Fruit fly (Drosophila melanogaster) ovary, adult (tissue): ENCODE results near the gene Nnk.

ENCODE experiments used
- CG17801 ChIP-seq: fragments of 200-800 bp; optimal IDR thresholded peaks from 2 replicates; lab custom pipeline; 2019; ENCODE audit warnings: missing biosample characterization, mild to moderate bottlenecking, missing genetic modification characterization, moderate library complexity; ENCODE audit not compliant: partially characterized antibody

The Nnk gene

dm6 chr3R:17801264-17801663 lies 3.8 kb downstream of the Nnk start, which contains the start of gene CG17803:
CG17803 (minus strand) TSS chr3R:17801512.
- TF ChIP-seq CG17801 (GFP tag; lab: Kevin White, UChicago), result no peak

dm6 chr3R:17798211-17798737 lies 6.8 kb downstream of the Nnk start, which contains the start of gene CG7379:
CG7379 (minus strand) TSS chr3R:17798304.
- peak; percentile 64 for TF ChIP-seq CG17801 (GFP tag; lab: Kevin White, UChicago)

dm6 chr3R:17795561-17796170 lies 9.4 kb downstream of the Nnk start:
- TF ChIP-seq CG17801 (GFP tag; lab: Kevin White, UChicago), result no peak

- no peak for TF ChIP-seq CG17801 (GFP tag; lab: Kevin White, UChicago)
Observed at dm6 chr3R:17795075-17795420, 10.0 kb downstream of the Nnk start, which contains the start of gene pasi1. pasi1 (plus strand) TSS chr3R:17795075.

- peak; percentile 68 for TF ChIP-seq CG17801 (GFP tag; lab: Kevin White, UChicago)
Observed at dm6 chr3R:17794335-17795074, 10.5 kb downstream of the Nnk start, which contains the start of gene CG43102. CG43102 (minus strand) TSS chr3R:17794490.

- peak; percentile 58 for TF ChIP-seq CG17801 (GFP tag; lab: Kevin White, UChicago)
Observed at dm6 chr3R:17793287-17793686, 11.8 kb downstream of the Nnk start.

- no peak for TF ChIP-seq CG17801 (GFP tag; lab: Kevin White, UChicago)
Observed at dm6 chr3R:17789937-17790336, 15.1 kb downstream of the Nnk start.

dm6 chr3R:17787780-17788179 lies 17.3 kb downstream of the Nnk start:
- TF ChIP-seq CG17801 (GFP tag; lab: Kevin White, UChicago), result no peak

- no peak for TF ChIP-seq CG17801 (GFP tag; lab: Kevin White, UChicago)
Observed at dm6 chr3R:17784189-17784588, 20.9 kb downstream of the Nnk start.

dm6 chr3R:17783144-17783543 lies 21.9 kb downstream of the Nnk start:
- no peak for TF ChIP-seq CG17801 (GFP tag; lab: Kevin White, UChicago)

dm6 chr3R:17781371-17781770 lies 23.7 kb downstream of the Nnk start:
- TF ChIP-seq CG17801 (GFP tag; lab: Kevin White, UChicago), result peak; percentile 41

- TF ChIP-seq CG17801 (GFP tag; lab: Kevin White, UChicago), result no peak
Observed at dm6 chr3R:17776952-17777407, 28.1 kb downstream of the Nnk start.

- TF ChIP-seq CG17801 (GFP tag; lab: Kevin White, UChicago), result no peak
Observed at dm6 chr3R:17776104-17776589, 28.9 kb downstream of the Nnk start.

- TF ChIP-seq CG17801 (GFP tag; lab: Kevin White, UChicago), result no peak
Observed at dm6 chr3R:17774538-17774937, 30.5 kb downstream of the Nnk start.

dm6 chr3R:17773893-17774292 lies 31.2 kb downstream of the Nnk start:
- no peak for TF ChIP-seq CG17801 (GFP tag; lab: Kevin White, UChicago)
